Worm (Caenorhabditis elegans) whole organism, L1 larva: ENCODE results near the gene tag-329.
A peak's percentile ranks its signal among the peaks of the same experiment; 100 is the strongest.

Experiments
- C16A3.4 ChIP-seq: fragments of 150-350 bp; optimal IDR thresholded peaks from 2 replicates; lab custom pipeline; 2014; ENCODE audit warnings: missing biosample characterization, missing genetic modification characterization
- F16B12.6 ChIP-seq: fragments of 150-350 bp; optimal IDR thresholded peaks from 2 replicates; lab custom pipeline; 2014; ENCODE audit warnings: missing biosample characterization, missing genetic modification characterization
- aha-1 ChIP-seq: fragments of 150-350 bp; optimal IDR thresholded peaks from 2 replicates; lab custom pipeline; 2014; ENCODE audit warnings: missing biosample characterization, missing genetic modification characterization
- ama-1 ChIP-seq: fragments of 150-350 bp; optimal IDR thresholded peaks from 2 replicates; lab custom pipeline; 2014
- blmp-1 ChIP-seq: fragments of 150-350 bp; optimal IDR thresholded peaks from 2 replicates; lab custom pipeline; 2014; ENCODE audit warnings: missing biosample characterization, missing genetic modification characterization
- ceh-88 ChIP-seq: fragments of 200-800 bp; sonication (Bioruptor generic); IDR thresholded peaks from 2 replicates; pipeline ENCODE4 v1.3.6; 2022; ENCODE audit warnings: missing genetic modification characterization, missing compliant biosample characterization
- ceh-90 ChIP-seq: sonication (generic microtip); optimal IDR thresholded peaks from 2 replicates; lab custom pipeline; 2016; ENCODE audit warnings: missing genetic modification characterization, missing compliant biosample characterization
- dpl-1 ChIP-seq, 3 experiments: fragments of 150-350 bp in 2 of 3; sonication (generic microtip) in 1 of 3; optimal IDR thresholded peaks; 2 replicates each; lab custom pipeline; 2014 to 2017; ENCODE audit warnings: missing biosample characterization in 3 of 3, missing genetic modification characterization in 3 of 3, missing genetic modification reagents in 3 of 3
- efl-1 ChIP-seq, 4 experiments: fragments of 150-350 bp; optimal IDR thresholded peaks in 3 of 4; peaks in 1 of 4; 1 replicate in 1 of 4; 2 replicates in 3 of 4; lab custom pipeline; 2014; ENCODE audit warnings: missing biosample characterization in 2 of 4, missing genetic modification characterization in 2 of 4, missing genetic modification reagents in 2 of 4
- elt-2 ChIP-seq: sonication (generic microtip); optimal IDR thresholded peaks from 2 replicates; lab custom pipeline; 2016; ENCODE audit warnings: missing genetic modification characterization, mild to moderate bottlenecking, inconsistent platforms, missing compliant biosample characterization, missing genetic modification reagents
- elt-3 ChIP-seq, 6 experiments: fragments of 150-350 bp in 1 of 6; sonication (generic microtip); optimal IDR thresholded peaks; 2 replicates each; lab custom pipeline; 2017 to 2018; ENCODE audit warnings: missing biosample characterization in 6 of 6, missing genetic modification characterization in 6 of 6, inconsistent platforms in 1 of 6
- fkh-10 ChIP-seq: sonication (generic microtip); optimal IDR thresholded peaks from 2 replicates; lab custom pipeline; 2017; ENCODE audit warnings: missing biosample characterization, missing genetic modification reagents, missing genetic modification characterization
- fkh-4 ChIP-seq: sonication (generic microtip); optimal IDR thresholded peaks from 2 replicates; lab custom pipeline; 2016; ENCODE audit warnings: missing compliant biosample characterization, missing genetic modification characterization, borderline replicate concordance
- fkh-8 ChIP-seq: sonication (generic microtip); optimal IDR thresholded peaks from 2 replicates; lab custom pipeline; 2016; ENCODE audit warnings: mild to moderate bottlenecking, missing genetic modification characterization, missing compliant biosample characterization
- grh-1 ChIP-seq: fragments of 200-800 bp; sonication (Bioruptor generic); IDR thresholded peaks from 2 replicates; pipeline ENCODE4 v1.3.6; 2022; ENCODE audit warnings: missing genetic modification reagents, missing genetic modification characterization, missing compliant biosample characterization
- hpl-2 ChIP-seq: fragments of 150-350 bp; optimal IDR thresholded peaks from 2 replicates; lab custom pipeline; 2014; ENCODE audit warnings: missing biosample characterization, missing genetic modification reagents, missing genetic modification characterization
- irx-1 ChIP-seq: sonication (generic microtip); optimal IDR thresholded peaks from 2 replicates; lab custom pipeline; 2016; ENCODE audit warnings: missing genetic modification characterization, missing compliant biosample characterization
- isw-1 ChIP-seq: fragments of 200-800 bp; sonication (Bioruptor generic); IDR thresholded peaks from 2 replicates; pipeline ENCODE4 v1.3.6; 2022; ENCODE audit warnings: missing genetic modification characterization, missing compliant biosample characterization
- lin-13 ChIP-seq: fragments of 150-350 bp; optimal IDR thresholded peaks from 2 replicates; lab custom pipeline; 2014; ENCODE audit warnings: missing biosample characterization, missing genetic modification reagents, missing genetic modification characterization
- lin-14 ChIP-seq: fragments of 200-800 bp; sonication (Bioruptor generic); optimal IDR thresholded peaks from 2 replicates; lab custom pipeline; 2018; ENCODE audit warnings: mild to moderate bottlenecking, missing genetic modification characterization, moderate library complexity, missing compliant biosample characterization
- lin-35 ChIP-seq, 2 experiments: fragments of 150-350 bp; optimal IDR thresholded peaks; 2 replicates each; lab custom pipeline; 2014; ENCODE audit warnings: missing biosample characterization in 2 of 2, missing genetic modification characterization in 2 of 2, missing genetic modification reagents in 2 of 2
- lin-39 ChIP-seq: fragments of 150-350 bp; optimal IDR thresholded peaks from 2 replicates; lab custom pipeline; 2014; ENCODE audit warnings: missing biosample characterization, missing genetic modification reagents, missing genetic modification characterization
- lir-3 ChIP-seq: sonication (generic microtip); optimal IDR thresholded peaks from 2 replicates; lab custom pipeline; 2016; ENCODE audit warnings: mild to moderate bottlenecking, missing genetic modification characterization, moderate library complexity, missing compliant biosample characterization; ENCODE audit not compliant: poor library complexity
- lsy-2 ChIP-seq, 2 experiments: fragments of 150-350 bp; optimal IDR thresholded peaks; 2 replicates each; lab custom pipeline; 2014; ENCODE audit warnings: missing biosample characterization in 2 of 2, missing genetic modification characterization in 2 of 2
- mab-9 ChIP-seq: fragments of 200-800 bp; sonication (Bioruptor generic); IDR thresholded peaks from 2 replicates; pipeline ENCODE4 v1.3.6; 2022; ENCODE audit warnings: missing genetic modification reagents, missing genetic modification characterization, missing compliant biosample characterization
- mdl-1 ChIP-seq, 2 experiments: fragments of 150-350 bp; optimal IDR thresholded peaks; 2 replicates each; lab custom pipeline; 2014 to 2017; ENCODE audit warnings: missing biosample characterization in 2 of 2, missing genetic modification characterization in 2 of 2, inconsistent platforms in 1 of 2
- mep-1 ChIP-seq: fragments of 150-350 bp; optimal IDR thresholded peaks from 2 replicates; lab custom pipeline; 2014; ENCODE audit warnings: missing biosample characterization, missing genetic modification characterization
- nhr-11 ChIP-seq: fragments of 150-350 bp; optimal IDR thresholded peaks from 2 replicates; lab custom pipeline; 2014; ENCODE audit warnings: missing biosample characterization, missing genetic modification characterization
- nhr-19 ChIP-seq: fragments of 200-800 bp; sonication (Bioruptor generic); conservative IDR thresholded peaks from 2 replicates; pipeline ENCODE4 v1.3.6; 2022; ENCODE audit warnings: missing genetic modification characterization, missing compliant biosample characterization
- nhr-20 ChIP-seq: sonication (generic microtip); optimal IDR thresholded peaks from 2 replicates; lab custom pipeline; 2016; ENCODE audit warnings: mild to moderate bottlenecking, missing genetic modification characterization, missing compliant biosample characterization
- nhr-47 ChIP-seq: sonication (generic microtip); optimal IDR thresholded peaks from 2 replicates; lab custom pipeline; 2016; ENCODE audit warnings: mild to moderate bottlenecking, missing genetic modification characterization, moderate library complexity, missing compliant biosample characterization
- nhr-71 ChIP-seq: sonication (generic microtip); optimal IDR thresholded peaks from 2 replicates; lab custom pipeline; 2016; ENCODE audit warnings: mild to moderate bottlenecking, missing genetic modification characterization, moderate library complexity, missing compliant biosample characterization
- nhr-85 ChIP-seq: sonication (generic microtip); peaks from one replicate; lab custom pipeline; 2016; ENCODE audit warnings: missing genetic modification characterization, inconsistent platforms, missing compliant biosample characterization
- nhr-90 ChIP-seq: sonication (generic microtip); optimal IDR thresholded peaks from 2 replicates; lab custom pipeline; 2016; ENCODE audit warnings: mild to moderate bottlenecking, missing genetic modification characterization, missing compliant biosample characterization; ENCODE audit not compliant: poor library complexity
- pqm-1 ChIP-seq: sonication (generic microtip); optimal IDR thresholded peaks from 3 replicates; lab custom pipeline; 2017; ENCODE audit warnings: missing biosample characterization, missing genetic modification characterization
- skn-1 ChIP-seq: fragments of 150-350 bp; optimal IDR thresholded peaks from 2 replicates; lab custom pipeline; 2014; ENCODE audit warnings: missing biosample characterization, missing genetic modification characterization
- snpc-4 ChIP-seq: fragments of 150-350 bp; optimal IDR thresholded peaks from 2 replicates; lab custom pipeline; 2014; ENCODE audit warnings: missing biosample characterization, missing genetic modification characterization
- snu-23 ChIP-seq: sonication (generic microtip); optimal IDR thresholded peaks from 2 replicates; lab custom pipeline; 2016; ENCODE audit warnings: missing genetic modification characterization, missing compliant biosample characterization
- sox-4 ChIP-seq: sonication (generic microtip); optimal IDR thresholded peaks from 2 replicates; lab custom pipeline; 2016; ENCODE audit warnings: missing genetic modification characterization, missing compliant biosample characterization
- sptf-1 ChIP-seq: fragments of 150-350 bp; optimal IDR thresholded peaks from 2 replicates; lab custom pipeline; 2014; ENCODE audit warnings: missing biosample characterization, missing genetic modification characterization
- tbx-2 ChIP-seq: sonication (generic microtip); optimal IDR thresholded peaks from 2 replicates; lab custom pipeline; 2016; ENCODE audit warnings: missing genetic modification characterization, missing compliant biosample characterization
- unc-130 ChIP-seq: fragments of 150-350 bp; optimal IDR thresholded peaks from 2 replicates; lab custom pipeline; 2017; ENCODE audit warnings: missing biosample characterization, missing genetic modification characterization, inconsistent platforms
- vab-15 ChIP-seq: sonication (generic microtip); optimal IDR thresholded peaks from 2 replicates; lab custom pipeline; 2017; ENCODE audit warnings: missing genotype, mild to moderate bottlenecking, missing genetic modification characterization, missing compliant biosample characterization
- xbp-1 ChIP-seq: sonication (generic microtip); optimal IDR thresholded peaks from 2 replicates; lab custom pipeline; 2016; ENCODE audit warnings: missing genetic modification characterization, missing compliant biosample characterization

tag-329 gene

ce11 chrV:9513590-9513989, 21.1 kb upstream of the tag-329 start, which contains the start of gene eif-2Bdelta (continued):
- peak; percentile 29 for TF ChIP-seq skn-1 (tag; lab: Kevin White, UChicago)
- no peak for TF ChIP-seq hpl-2 (GFP tag; lab: Kevin White, UChicago)
- peak; percentile 39 for TF ChIP-seq C16A3.4
- TF ChIP-seq elt-2 (tag; lab: Kevin White, UChicago) = peak; percentile 55
- TF ChIP-seq F16B12.6 (tag; lab: Kevin White, UChicago) = no peak
- peak; percentile 54 for TF ChIP-seq snpc-4 (tag; lab: Kevin White, UChicago)
- TF ChIP-seq nhr-20 (tag; lab: Kevin White, UChicago) = peak; percentile 70
- TF ChIP-seq lin-39 (tag; lab: Kevin White, UChicago) = peak; percentile 67
- no peak for TF ChIP-seq aha-1 (tag; lab: Kevin White, UChicago)
- no peak for TF ChIP-seq pqm-1
- TF ChIP-seq xbp-1 (tag; lab: Kevin White, UChicago) = peak; percentile 75
- TF ChIP-seq mdl-1 (tag; optimal IDR thresholded peaks at IDR 0.05; lab: Kevin White, UChicago) = peak in 1 of 2 experiments; percentile 26
- peak; percentile 83 for TF ChIP-seq nhr-71 (tag; lab: Kevin White, UChicago)
- peak; percentile 72 for TF ChIP-seq lin-14 (GFP tag; lab: Kevin White, UChicago)
- TF ChIP-seq, all 84 proteins: peak for 35

DNA sequence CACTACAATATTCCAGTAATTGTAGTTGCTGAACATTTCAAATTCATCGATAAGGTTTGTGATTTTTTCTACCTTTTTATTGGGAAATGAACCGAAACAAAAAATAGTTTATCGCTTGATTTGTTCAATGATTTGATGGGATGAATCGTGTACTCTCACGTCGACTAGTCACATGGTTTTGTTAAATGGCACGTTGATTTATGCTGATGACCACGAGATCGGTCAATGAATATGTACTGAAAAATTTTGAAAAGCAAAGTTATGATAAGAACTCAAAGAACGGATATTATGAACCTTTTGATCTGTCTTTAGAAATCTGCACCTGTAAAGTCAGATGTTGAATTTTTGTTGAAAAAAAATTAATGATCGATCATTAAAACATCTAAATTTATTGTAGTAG, 18.4 kb upstream of the tag-329 start:
- TF ChIP-seq snu-23 = peak; percentile 79
- peak; percentile 48; the same call in 1 of the 2 replicates for TF ChIP-seq mab-9
- TF ChIP-seq vab-15 (tag; lab: Kevin White, UChicago) = peak; percentile 23
- TF ChIP-seq isw-1 (GFP tag; lab: Robert Waterston, UW) = no peak
- TF ChIP-seq irx-1 (tag; lab: Kevin White, UChicago) = peak; percentile 34
- peak; percentile 94 for TF ChIP-seq nhr-20 (tag; lab: Kevin White, UChicago)
- TF ChIP-seq fkh-8 (tag; lab: Kevin White, UChicago) = no peak
- peak in 1 of 3 experiments; percentile 58 for TF ChIP-seq dpl-1 (GFP tag; optimal IDR thresholded peaks at IDR 0.05; lab: Kevin White, UChicago)
- TF ChIP-seq mdl-1 (tag; optimal IDR thresholded peaks at IDR 0.05; lab: Kevin White, UChicago) = peak in 1 of 2 experiments; percentile 85
- peak; percentile 78 for TF ChIP-seq elt-2 (tag; lab: Kevin White, UChicago)
- TF ChIP-seq C16A3.4 = peak; percentile 70
- peak; percentile 69 for TF ChIP-seq nhr-47 (tag; lab: Kevin White, UChicago)
- peak; percentile 77 for TF ChIP-seq hpl-2 (GFP tag; lab: Kevin White, UChicago)
- peak; percentile 33 to 100 (median 90) for TF ChIP-seq elt-3 (tag; optimal IDR thresholded peaks at IDR 0.05; lab: Kevin White, UChicago)
- peak; percentile 97 for TF ChIP-seq nhr-85
- peak in 1 of 2 experiments; percentile 21 for TF ChIP-seq efl-1 (optimal IDR thresholded peaks at IDR 0.05; lab: Kevin White, UChicago)
- TF ChIP-seq efl-1 (GFP tag; optimal IDR thresholded peaks at IDR 0.05 in 1 of 2; lab: Kevin White, UChicago) = peak in 1 of 2 experiments; percentile 90
- no peak for TF ChIP-seq aha-1 (tag; lab: Kevin White, UChicago)
- TF ChIP-seq fkh-10 (GFP tag; lab: Kevin White, UChicago) = no peak
- peak; percentile 17 for TF ChIP-seq sox-4 (tag; lab: Kevin White, UChicago)
- TF ChIP-seq lin-14 (GFP tag; lab: Kevin White, UChicago) = peak; percentile 85
- TF ChIP-seq nhr-19 (GFP tag; lab: Robert Waterston, UW) = peak; percentile 95
- TF ChIP-seq nhr-90 (tag; lab: Kevin White, UChicago) = peak; percentile 87
- TF ChIP-seq ama-1 (lab: Kevin White, UChicago) = peak; percentile 41
- TF ChIP-seq xbp-1 (tag; lab: Kevin White, UChicago) = peak; percentile 32
- no peak for TF ChIP-seq fkh-4 (tag; lab: Kevin White, UChicago)
- no peak for TF ChIP-seq lin-39 (tag; lab: Kevin White, UChicago)
- peak; percentile 39 for TF ChIP-seq lir-3 (tag; lab: Kevin White, UChicago)
- TF ChIP-seq grh-1 (GFP tag; lab: Robert Waterston, UW) = peak; percentile 53; the same call in 1 of the 2 replicates
- TF ChIP-seq skn-1 (tag; lab: Kevin White, UChicago) = no peak
- TF ChIP-seq tbx-2 (tag; lab: Kevin White, UChicago) = peak; percentile 78
- TF ChIP-seq lin-13 (GFP tag; lab: Kevin White, UChicago) = peak; percentile 36
- no peak for TF ChIP-seq sptf-1 (tag; lab: Kevin White, UChicago)
- peak; percentile 89 for TF ChIP-seq nhr-71 (tag; lab: Kevin White, UChicago)
- peak; percentile 93 for TF ChIP-seq unc-130 (tag; lab: Kevin White, UChicago)
- no peak for TF ChIP-seq nhr-11
- no peak for TF ChIP-seq ceh-90 (tag; lab: Kevin White, UChicago)
- no peak for TF ChIP-seq F16B12.6 (tag; lab: Kevin White, UChicago)
- TF ChIP-seq lin-35 (GFP tag; optimal IDR thresholded peaks at IDR 0.05; lab: Kevin White, UChicago) = peak in 1 of 2 experiments; percentile 86
- TF ChIP-seq blmp-1 (tag; lab: Kevin White, UChicago) = peak; percentile 85
- peak; percentile 15 to 60 for TF ChIP-seq lsy-2 (tag; optimal IDR thresholded peaks at IDR 0.05; lab: Kevin White, UChicago)
- peak; percentile 56 for TF ChIP-seq mep-1 (tag; lab: Kevin White, UChicago)
- 0 out of 2 replicates have a peak, but pooled peaks have one; percentile 35 for TF ChIP-seq ceh-88 (GFP tag; lab: Robert Waterston, UW)
